Fruit fly (Drosophila melanogaster) whole organism, prepupa: ENCODE data around the gene Polr2A.
A peak's percentile ranks its signal among the peaks of the same experiment; 100 is the strongest.

Experiments
- CG10669 ChIP-seq: fragments of 200-800 bp; sonication (Bioruptor generic); optimal IDR thresholded peaks from 3 replicates; lab custom pipeline; 2018; ENCODE audit warnings: missing biosample characterization, mild to moderate bottlenecking, missing genetic modification characterization, moderate library complexity
- CG11902 ChIP-seq: fragments of 200-800 bp; sonication (Bioruptor generic); optimal IDR thresholded peaks from 3 replicates; lab custom pipeline; 2016; ENCODE audit warnings: missing biosample characterization, missing genetic modification characterization
- CG15336 ChIP-seq: fragments of 200-800 bp; sonication (Bioruptor generic); IDR thresholded peaks from 2 replicates; pipeline ENCODE4 v1.3.6; 2022; ENCODE audit warnings: missing biosample characterization, missing genetic modification characterization
- CG1621 ChIP-seq: fragments of 200-800 bp; sonication (Bioruptor generic); optimal IDR thresholded peaks from 3 replicates; lab custom pipeline; 2018; ENCODE audit warnings: missing biosample characterization, mild to moderate bottlenecking, missing genetic modification characterization
- CG31627 ChIP-seq: fragments of 200-800 bp; sonication (Bioruptor generic); optimal IDR thresholded peaks from 3 replicates; lab custom pipeline; 2016; ENCODE audit warnings: missing biosample characterization, missing genetic modification characterization
- CG34406 ChIP-seq: fragments of 200-800 bp; sonication (Bioruptor generic); optimal IDR thresholded peaks from 3 replicates; lab custom pipeline; 2016; ENCODE audit warnings: missing biosample characterization, missing genetic modification characterization
- CG3919 ChIP-seq: fragments of 200-800 bp; sonication (Bioruptor generic); optimal IDR thresholded peaks from 3 replicates; lab custom pipeline; 2016; ENCODE audit warnings: missing biosample characterization, missing genetic modification characterization
- CG4318 ChIP-seq: fragments of 200-800 bp; sonication (Bioruptor generic); optimal IDR thresholded peaks from 3 replicates; lab custom pipeline; 2017; ENCODE audit warnings: missing biosample characterization, mild to moderate bottlenecking, missing genetic modification characterization
- CG6808 ChIP-seq: fragments of 200-800 bp; sonication (Bioruptor generic); optimal IDR thresholded peaks from 3 replicates; lab custom pipeline; 2017; ENCODE audit warnings: missing biosample characterization, missing genetic modification characterization, mild to moderate bottlenecking, moderate library complexity, missing genetic modification reagents
- CG6854 ChIP-seq: fragments of 200-800 bp; sonication (Bioruptor generic); optimal IDR thresholded peaks from 2 replicates; lab custom pipeline; 2017; ENCODE audit warnings: missing biosample characterization, mild to moderate bottlenecking, missing genetic modification characterization
- CG8119 ChIP-seq: fragments of 200-800 bp; sonication (Bioruptor generic); IDR thresholded peaks from 3 replicates; pipeline ENCODE4 v1.3.6; 2022; ENCODE audit warnings: missing biosample characterization, missing genetic modification characterization
- CG9139 ChIP-seq: fragments of 200-800 bp; sonication (Bioruptor generic); optimal IDR thresholded peaks from 3 replicates; lab custom pipeline; 2017; ENCODE audit warnings: missing biosample characterization, mild to moderate bottlenecking, missing genetic modification characterization
- Eip78C ChIP-seq: fragments of 200-800 bp; sonication (Bioruptor generic); peaks from one replicate; lab custom pipeline; 2016; ENCODE audit warnings: missing biosample characterization, missing genetic modification characterization
- Ets21C ChIP-seq: fragments of 200-800 bp; sonication (Bioruptor generic); optimal IDR thresholded peaks from 3 replicates; lab custom pipeline; 2016; ENCODE audit warnings: missing biosample characterization, missing genetic modification characterization
- Gug ChIP-seq: fragments of 200-800 bp; sonication (Bioruptor generic); IDR thresholded peaks from 2 replicates; pipeline ENCODE4 v1.3.6; 2022; ENCODE audit warnings: missing biosample characterization, missing genetic modification characterization
- Hr39 ChIP-seq: fragments of 200-800 bp; sonication (Bioruptor generic); optimal IDR thresholded peaks from 2 replicates; lab custom pipeline; 2016; ENCODE audit warnings: missing biosample characterization, missing genetic modification characterization
- Smox ChIP-seq: fragments of 200-800 bp; sonication (Bioruptor generic); optimal IDR thresholded peaks from 3 replicates; lab custom pipeline; 2016; ENCODE audit warnings: missing biosample characterization, missing genetic modification characterization
- Sox102F ChIP-seq: fragments of 200-800 bp; sonication (Bioruptor generic); optimal IDR thresholded peaks from 2 replicates; lab custom pipeline; 2016; ENCODE audit warnings: missing biosample characterization, mild to moderate bottlenecking, missing genetic modification characterization
- Sox14 ChIP-seq: fragments of 200-800 bp; sonication (Bioruptor generic); optimal IDR thresholded peaks from 3 replicates; lab custom pipeline; 2016; ENCODE audit warnings: missing biosample characterization, missing genetic modification characterization
- achi ChIP-seq: fragments of 200-800 bp; sonication (Bioruptor generic); optimal IDR thresholded peaks from 3 replicates; lab custom pipeline; 2016; ENCODE audit warnings: missing biosample characterization, missing genetic modification characterization
- cyc ChIP-seq: fragments of 200-800 bp; sonication (Bioruptor generic); optimal IDR thresholded peaks from 3 replicates; lab custom pipeline; 2016; ENCODE audit warnings: missing biosample characterization, missing genetic modification characterization
- dac ChIP-seq: fragments of 200-800 bp; sonication (Bioruptor generic); optimal IDR thresholded peaks from 2 replicates; lab custom pipeline; 2017; ENCODE audit warnings: missing biosample characterization, mild to moderate bottlenecking, missing genetic modification characterization
- dsx ChIP-seq: fragments of 200-800 bp; optimal IDR thresholded peaks from 3 replicates; lab custom pipeline; 2019; ENCODE audit warnings: missing biosample characterization, mild to moderate bottlenecking, missing genetic modification characterization, moderate library complexity; ENCODE audit not compliant: poor library complexity, severe bottlenecking
- esn ChIP-seq: fragments of 200-800 bp; sonication (Bioruptor generic); optimal IDR thresholded peaks from 2 replicates; lab custom pipeline; 2016; ENCODE audit warnings: missing biosample characterization, mild to moderate bottlenecking, missing genetic modification characterization, moderate library complexity
- fd59A ChIP-seq: fragments of 200-800 bp; sonication (Bioruptor generic); optimal IDR thresholded peaks from 2 replicates; lab custom pipeline; 2017; ENCODE audit warnings: missing biosample characterization, mild to moderate bottlenecking, missing genetic modification characterization, missing genetic modification reagents
- fd85E ChIP-seq: fragments of 200-800 bp; sonication (Bioruptor generic); optimal IDR thresholded peaks from 3 replicates; lab custom pipeline; 2016; ENCODE audit warnings: missing biosample characterization, missing genetic modification characterization
- lz ChIP-seq: fragments of 200-800 bp; sonication (Bioruptor generic); optimal IDR thresholded peaks from 3 replicates; lab custom pipeline; 2016; ENCODE audit warnings: missing biosample characterization, missing genetic modification characterization
- net ChIP-seq: fragments of 200-800 bp; sonication (Bioruptor generic); optimal IDR thresholded peaks from 3 replicates; lab custom pipeline; 2016; ENCODE audit warnings: missing biosample characterization, missing genetic modification characterization
- pdm3 ChIP-seq: fragments of 200-800 bp; sonication (Bioruptor generic); optimal IDR thresholded peaks from 3 replicates; lab custom pipeline; 2016; ENCODE audit warnings: missing biosample characterization, missing genetic modification characterization
- salr ChIP-seq, 2 experiments: fragments of 200-800 bp; sonication (Bioruptor generic); optimal IDR thresholded peaks; 3 replicates each; lab custom pipeline; 2016 to 2018; ENCODE audit warnings: missing biosample characterization in 2 of 2, missing genetic modification characterization in 2 of 2, mild to moderate bottlenecking in 1 of 2
- ss ChIP-seq, 2 experiments: fragments of 200-800 bp; sonication (Bioruptor generic); optimal IDR thresholded peaks; 2 replicates in 1 of 2; 3 replicates in 1 of 2; lab custom pipeline; 2017 to 2018; ENCODE audit warnings: mild to moderate bottlenecking in 2 of 2, missing biosample characterization in 2 of 2, missing genetic modification characterization in 2 of 2, moderate library complexity in 1 of 2
- svp ChIP-seq: fragments of 200-800 bp; sonication (Bioruptor generic); peaks from one replicate; lab custom pipeline; 2016; ENCODE audit warnings: missing biosample characterization, missing genetic modification characterization

Gene Polr2A

DNA sequence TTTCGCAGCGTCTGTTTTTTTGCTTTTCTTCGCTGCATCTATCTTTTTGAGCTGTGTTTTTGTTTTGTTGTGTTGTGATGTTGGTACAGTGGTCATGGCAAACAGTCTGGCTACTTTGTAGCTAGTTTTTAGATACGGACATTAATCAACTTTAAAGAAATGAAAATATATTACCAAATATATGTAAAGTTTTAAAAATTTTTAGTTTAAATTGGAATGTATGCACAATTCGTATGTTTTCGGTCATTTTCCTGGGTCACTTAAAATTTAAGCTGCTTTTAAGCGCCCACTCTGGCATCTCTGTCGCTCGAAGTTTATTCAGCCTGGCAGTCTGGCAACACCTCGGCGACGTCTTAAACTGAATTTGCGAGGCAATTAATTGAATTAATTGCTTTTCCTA is 6.4 kb upstream of the Polr2A start, which contains the start of gene CG11695 (continued):
- TF ChIP-seq CG6808 (peak; percentile 70), Ets21C (GFP tag; lab: Kevin White, UChicago) (peak; percentile 30), CG6854 (GFP tag; lab: Kevin White, UChicago) (no peak), CG15336 (GFP tag; lab: Robert Waterston, UW) (peak; percentile 55), ss (GFP tag; optimal IDR thresholded peaks at IDR 0.05; lab: Kevin White, UChicago) (peak; percentile 44 to 72), CG1621 (tag; lab: Kevin White, UChicago) (peak; percentile 42), lz (GFP tag; lab: Kevin White, UChicago) (peak; percentile 70), CG11902 (GFP tag; lab: Kevin White, UChicago) (peak; percentile 48), Eip78C (GFP tag; lab: Kevin White, UChicago) (peak; percentile 82), Sox14 (GFP tag; lab: Kevin White, UChicago) (peak; percentile 68), Sox102F (GFP tag; lab: Kevin White, UChicago) (no peak), net (GFP tag; lab: Kevin White, UChicago) (peak; percentile 58), esn (GFP tag; lab: Kevin White, UChicago) (peak; percentile 74), salr (GFP tag; optimal IDR thresholded peaks at IDR 0.05; lab: Kevin White, UChicago) (peak in 1 of 2 experiments; percentile 44), pdm3 (GFP tag; lab: Kevin White, UChicago) (peak; percentile 73), CG10669 (peak; percentile 62), fd85E (GFP tag; lab: Kevin White, UChicago) (no peak), Smox (GFP tag; lab: Kevin White, UChicago) (peak; percentile 61), achi (GFP tag; lab: Kevin White, UChicago) (peak; percentile 65), fd59A (GFP tag; lab: Kevin White, UChicago) (peak; percentile 53), CG9139 (GFP tag; lab: Kevin White, UChicago) (peak; percentile 4), svp (GFP tag; lab: Kevin White, UChicago) (peak; percentile 84), CG3919 (GFP tag; lab: Kevin White, UChicago) (peak; percentile 41), CG34406 (GFP tag; lab: Kevin White, UChicago) (peak; percentile 51), CG31627 (GFP tag; lab: Kevin White, UChicago) (peak; percentile 67)

DNA sequence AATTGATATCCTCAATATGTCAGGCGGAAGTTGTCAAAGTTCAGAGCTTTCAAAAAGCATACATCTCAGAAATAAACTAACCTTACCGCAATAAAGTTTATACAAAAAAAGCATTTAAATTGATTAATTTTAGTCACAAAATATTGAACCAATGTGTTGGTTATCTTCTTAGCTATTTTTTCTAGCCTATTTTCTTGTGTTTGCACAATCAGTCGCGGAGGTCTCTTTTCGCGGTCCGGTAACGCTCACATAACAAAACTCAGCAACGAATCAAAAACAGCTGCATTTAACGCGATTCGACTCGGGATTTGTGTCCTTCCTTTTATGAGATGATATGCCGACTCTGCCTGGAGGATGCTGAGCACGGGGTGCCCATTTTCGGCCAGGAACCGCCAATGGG is 3.4 kb upstream of the Polr2A start, which contains the start of gene CG11696:
CG11696 (plus strand) TSS at position 203 of the 400 bp plus-strand sequence.
- no peak for TF ChIP-seq cyc (GFP tag; lab: Kevin White, UChicago)
- TF ChIP-seq Eip78C (GFP tag; lab: Kevin White, UChicago) = peak; percentile 37

DNA sequence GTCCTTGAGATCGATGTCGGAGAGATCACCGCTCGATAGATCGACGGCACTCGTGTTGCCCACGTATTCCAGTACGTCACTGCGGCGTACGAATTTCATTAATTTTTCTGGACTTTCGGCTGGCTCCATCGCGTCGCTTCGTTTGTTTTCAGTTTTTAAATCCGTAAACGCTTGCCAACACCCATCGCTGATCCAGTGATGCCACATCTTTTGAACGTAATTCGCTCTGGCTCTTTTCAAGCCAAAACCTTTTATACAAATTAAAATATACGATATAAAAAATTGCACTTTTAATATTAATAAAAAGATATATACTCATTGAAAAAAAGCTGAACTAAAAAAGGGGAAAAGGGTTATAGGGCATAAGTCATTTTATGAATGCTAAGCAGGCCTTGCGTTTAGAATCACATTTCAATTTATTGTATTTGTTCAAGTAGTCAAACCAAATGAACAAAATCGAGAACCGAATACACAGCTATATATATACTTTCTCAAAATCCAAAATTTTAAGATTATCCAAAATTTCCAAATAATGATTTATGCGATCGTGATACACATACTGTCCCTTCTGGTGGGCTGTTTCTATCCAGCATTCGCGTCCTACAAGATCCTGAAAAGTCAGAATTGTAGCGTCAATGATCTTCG is 2.3 kb upstream of the Polr2A start, which contains the start of the genes Kmn1 and Reepl1:
Kmn1 (minus strand) TSS at position 173 of the 645 bp plus-strand sequence.
Reepl1 (plus strand) TSS at position 438 of the 645 bp plus-strand sequence.
- TF ChIP-seq CG4318 (GFP tag; lab: Kevin White, UChicago) = no peak
- no peak for TF ChIP-seq dac (GFP tag; lab: Kevin White, UChicago)
- TF ChIP-seq esn (GFP tag; lab: Kevin White, UChicago) = no peak
- TF ChIP-seq Hr39 (GFP tag; lab: Kevin White, UChicago) = peak; percentile 7
- TF ChIP-seq, all 60 proteins: peak for 1

DNA sequence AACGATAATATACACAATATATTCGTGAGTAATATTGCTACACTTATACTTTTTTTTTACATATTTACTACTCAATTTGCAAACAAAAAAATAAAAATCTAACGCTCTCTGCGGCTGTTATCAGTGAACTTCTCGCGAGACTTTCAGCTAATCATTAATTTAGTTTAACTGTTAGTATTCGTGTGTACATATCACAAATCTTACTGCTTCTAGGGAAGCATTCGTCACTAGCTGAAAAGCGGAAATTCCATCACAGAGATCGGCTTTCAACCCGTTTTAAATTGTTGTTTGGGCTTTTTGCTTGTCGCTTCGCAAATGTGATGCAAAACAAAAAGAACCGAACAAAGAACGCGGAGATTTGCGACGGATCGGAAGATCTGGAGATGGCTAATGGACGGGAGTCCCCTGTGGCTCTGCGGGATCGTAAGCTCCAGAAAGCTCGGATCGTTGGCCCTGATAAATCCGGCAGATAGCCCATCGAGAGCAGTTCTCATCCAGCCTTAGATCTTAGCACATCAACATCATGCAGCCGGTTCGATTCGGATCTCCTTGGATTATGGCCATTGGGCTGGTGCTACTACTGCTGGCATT is 8.6 kb downstream of the Polr2A start, which contains the start of gene PGRP-SA:
PGRP-SA (plus strand) TSS at position 194 of the 591 bp plus-strand sequence.
- TF ChIP-seq svp (GFP tag; lab: Kevin White, UChicago) = peak; percentile 66
- peak; percentile 1 for TF ChIP-seq CG10669
- no peak for TF ChIP-seq dsx (GFP tag; lab: Kevin White, UChicago)
- 0 out of 3 replicates have a peak, but pooled peaks have one; percentile 27 for TF ChIP-seq CG8119 (GFP tag; lab: Robert Waterston, UW)
- TF ChIP-seq Eip78C (GFP tag; lab: Kevin White, UChicago) = peak; percentile 51
- TF ChIP-seq cyc (GFP tag; lab: Kevin White, UChicago) = no peak
- peak; percentile 33 for TF ChIP-seq Sox14 (GFP tag; lab: Kevin White, UChicago)
- TF ChIP-seq Gug (GFP tag; lab: Robert Waterston, UW) = no peak
- TF ChIP-seq fd85E (GFP tag; lab: Kevin White, UChicago) = no peak
- TF ChIP-seq ss (GFP tag; optimal IDR thresholded peaks at IDR 0.05; lab: Kevin White, UChicago) = no peak
